Worm (Caenorhabditis elegans) whole organism, late embryonic: ENCODE measurements around the gene C18A11.3.

Experiments used
- C08G9.2 ChIP-seq: sonication (generic microtip); optimal IDR thresholded peaks from 2 replicates; lab custom pipeline; 2016; ENCODE audit warnings: mild to moderate bottlenecking, missing genetic modification characterization, moderate library complexity, missing compliant biosample characterization
- C38D4.7 ChIP-seq: fragments of 200-800 bp; sonication (Bioruptor generic); optimal IDR thresholded peaks from 2 replicates; lab custom pipeline; 2018; ENCODE audit warnings: mild to moderate bottlenecking, missing genetic modification characterization, moderate library complexity, missing compliant biosample characterization
- F13H6.1 ChIP-seq: sonication (generic microtip); optimal IDR thresholded peaks from 2 replicates; lab custom pipeline; 2016; ENCODE audit warnings: missing genetic modification characterization, missing compliant biosample characterization
- K09A11.1 ChIP-seq: sonication (generic microtip); optimal IDR thresholded peaks from 2 replicates; lab custom pipeline; 2017; ENCODE audit warnings: antibody characterized with exemption, mild to moderate bottlenecking, missing genetic modification characterization, missing compliant biosample characterization; ENCODE audit not compliant: insufficient read depth
- T23F11.4 ChIP-seq: fragments of 200-800 bp; sonication (Bioruptor generic); optimal IDR thresholded peaks from 2 replicates; lab custom pipeline; 2018; ENCODE audit warnings: mild to moderate bottlenecking, missing genetic modification characterization, missing compliant biosample characterization
- Y22D7AL.16 ChIP-seq: sonication (generic microtip); optimal IDR thresholded peaks from 2 replicates; lab custom pipeline; 2016; ENCODE audit warnings: missing genetic modification characterization, missing compliant biosample characterization
- ama-1 ChIP-seq: fragments of 150-350 bp; optimal IDR thresholded peaks from 2 replicates; lab custom pipeline; 2014
- ceh-14 ChIP-seq: sonication (generic microtip); optimal IDR thresholded peaks from 2 replicates; lab custom pipeline; 2016; ENCODE audit warnings: missing genotype, missing genetic modification characterization, missing compliant biosample characterization
- ceh-18 ChIP-seq: sonication (generic microtip); optimal IDR thresholded peaks from 2 replicates; lab custom pipeline; 2016; ENCODE audit warnings: missing genetic modification characterization, missing compliant biosample characterization
- ceh-2 ChIP-seq: sonication (generic microtip); optimal IDR thresholded peaks from 2 replicates; lab custom pipeline; 2016; ENCODE audit warnings: missing genotype, missing genetic modification characterization, missing compliant biosample characterization
- ceh-22 ChIP-seq: sonication (generic microtip); optimal IDR thresholded peaks from 2 replicates; lab custom pipeline; 2017; ENCODE audit warnings: missing biosample characterization, missing genetic modification characterization
- ceh-34 ChIP-seq: sonication (generic microtip); optimal IDR thresholded peaks from 2 replicates; lab custom pipeline; 2016; ENCODE audit warnings: mild to moderate bottlenecking, missing genetic modification characterization, missing compliant biosample characterization
- ceh-45 ChIP-seq: fragments of 200-800 bp; sonication (Bioruptor generic); IDR thresholded peaks from 2 replicates; pipeline ENCODE4 v1.3.6; 2022; ENCODE audit warnings: missing genetic modification reagents, missing genetic modification characterization, missing compliant biosample characterization
- ceh-6 ChIP-seq: fragments of 200-800 bp; sonication (Bioruptor generic); optimal IDR thresholded peaks from 2 replicates; lab custom pipeline; 2018; ENCODE audit warnings: mild to moderate bottlenecking, missing genetic modification characterization, missing compliant biosample characterization
- ceh-9 ChIP-seq: sonication (generic microtip); optimal IDR thresholded peaks from 2 replicates; lab custom pipeline; 2016; ENCODE audit warnings: mild to moderate bottlenecking, missing genetic modification characterization, inconsistent platforms, missing compliant biosample characterization
- che-1 ChIP-seq: sonication (generic microtip); optimal IDR thresholded peaks from 2 replicates; lab custom pipeline; 2016; ENCODE audit warnings: mild to moderate bottlenecking, missing genetic modification characterization, missing compliant biosample characterization
- elt-2 ChIP-seq: sonication (generic microtip); optimal IDR thresholded peaks from 2 replicates; lab custom pipeline; 2016; ENCODE audit warnings: missing genetic modification reagents, missing genetic modification characterization, missing compliant biosample characterization
- elt-4 ChIP-seq: sonication (generic microtip); optimal IDR thresholded peaks from 2 replicates; lab custom pipeline; 2016; ENCODE audit warnings: missing genetic modification characterization, missing compliant biosample characterization
- ets-4 ChIP-seq: sonication (generic microtip); optimal IDR thresholded peaks from 2 replicates; lab custom pipeline; 2016; ENCODE audit warnings: missing genetic modification characterization, missing compliant biosample characterization
- fkh-10 ChIP-seq: fragments of 150-350 bp; optimal IDR thresholded peaks from 2 replicates; lab custom pipeline; 2014; ENCODE audit warnings: missing biosample characterization, missing genetic modification reagents, missing genetic modification characterization
- gmeb-2 ChIP-seq: sonication (generic microtip); optimal IDR thresholded peaks from 2 replicates; lab custom pipeline; 2016; ENCODE audit warnings: missing genetic modification characterization, inconsistent platforms, missing compliant biosample characterization
- hlh-13 ChIP-seq: fragments of 200-800 bp; sonication (Bioruptor generic); optimal IDR thresholded peaks from 2 replicates; lab custom pipeline; 2018; ENCODE audit warnings: mild to moderate bottlenecking, missing genetic modification characterization, missing compliant biosample characterization
- hlh-15 ChIP-seq: sonication (generic microtip); optimal IDR thresholded peaks from 2 replicates; lab custom pipeline; 2016; ENCODE audit warnings: missing genetic modification characterization, missing compliant biosample characterization
- hlh-30 ChIP-seq: sonication (generic microtip); optimal IDR thresholded peaks from 2 replicates; lab custom pipeline; 2017; ENCODE audit warnings: antibody characterized with exemption, missing genetic modification characterization, missing compliant biosample characterization; ENCODE audit not compliant: insufficient read depth
- hlh-6 ChIP-seq: sonication (generic microtip); optimal IDR thresholded peaks from 2 replicates; lab custom pipeline; 2016; ENCODE audit warnings: missing genotype, missing genetic modification characterization, missing compliant biosample characterization
- hlh-8 ChIP-seq: sonication (generic microtip); optimal IDR thresholded peaks from 2 replicates; lab custom pipeline; 2016; ENCODE audit warnings: missing genotype, missing genetic modification characterization, missing compliant biosample characterization
- lim-6 ChIP-seq: sonication (generic microtip); optimal IDR thresholded peaks from 2 replicates; lab custom pipeline; 2016; ENCODE audit warnings: missing genetic modification characterization, missing compliant biosample characterization
- lin-11 ChIP-seq: fragments of 200-800 bp; sonication (Bioruptor generic); optimal IDR thresholded peaks from 2 replicates; lab custom pipeline; 2018; ENCODE audit warnings: mild to moderate bottlenecking, missing genetic modification characterization, missing compliant biosample characterization
- madf-2 ChIP-seq: sonication (generic microtip); optimal IDR thresholded peaks from 2 replicates; lab custom pipeline; 2017; ENCODE audit warnings: missing genetic modification characterization, missing compliant biosample characterization
- mec-3 ChIP-seq: sonication (generic microtip); optimal IDR thresholded peaks from 2 replicates; lab custom pipeline; 2016; ENCODE audit warnings: borderline replicate concordance, missing genetic modification characterization, missing compliant biosample characterization
- nfya-1 ChIP-seq: sonication (generic microtip); optimal IDR thresholded peaks from 2 replicates; lab custom pipeline; 2017; ENCODE audit warnings: missing genetic modification characterization, mild to moderate bottlenecking, missing compliant biosample characterization, antibody characterized with exemption, moderate library complexity
- nhr-11 ChIP-seq: fragments of 150-350 bp; optimal IDR thresholded peaks from 2 replicates; lab custom pipeline; 2014; ENCODE audit warnings: missing biosample characterization, missing genetic modification characterization
- pag-3 ChIP-seq: sonication (generic microtip); optimal IDR thresholded peaks from 2 replicates; lab custom pipeline; 2016; ENCODE audit warnings: missing compliant biosample characterization, missing genetic modification characterization, borderline replicate concordance
- sdc-2 ChIP-seq: sonication (generic microtip); optimal IDR thresholded peaks from 2 replicates; lab custom pipeline; 2016; ENCODE audit warnings: missing genotype, missing genetic modification characterization, missing compliant biosample characterization
- sox-2 ChIP-seq: fragments of 200-800 bp; sonication (Bioruptor generic); IDR thresholded peaks from 2 replicates; pipeline ENCODE4 v1.3.6; 2022; ENCODE audit warnings: missing genetic modification reagents, missing genetic modification characterization, missing compliant biosample characterization
- sox-4 ChIP-seq: sonication (generic microtip); optimal IDR thresholded peaks from 2 replicates; lab custom pipeline; 2017; ENCODE audit warnings: mild to moderate bottlenecking, missing genetic modification characterization, inconsistent platforms, missing compliant biosample characterization
- syd-9 ChIP-seq: sonication (generic microtip); optimal IDR thresholded peaks from 2 replicates; lab custom pipeline; 2016; ENCODE audit warnings: mild to moderate bottlenecking, missing genetic modification characterization, moderate library complexity, missing compliant biosample characterization
- unc-3 ChIP-seq, 2 experiments: fragments of 200-800 bp in 1 of 2; sonication (Bioruptor generic) in 1 of 2; sonication (generic microtip) in 1 of 2; conservative IDR thresholded peaks in 1 of 2; optimal IDR thresholded peaks in 1 of 2; 2 replicates each; pipeline versions ENCODE4 v1.3.6 to Lab custom; 2016 to 2022; ENCODE audit warnings: missing compliant biosample characterization in 2 of 2, missing genetic modification characterization in 2 of 2, missing genetic modification reagents in 1 of 2
- unc-42 ChIP-seq: sonication (generic microtip); optimal IDR thresholded peaks from 2 replicates; lab custom pipeline; 2016; ENCODE audit warnings: missing genotype, missing genetic modification characterization, missing compliant biosample characterization
- zip-5 ChIP-seq: sonication (generic microtip); optimal IDR thresholded peaks from 2 replicates; lab custom pipeline; 2016; ENCODE audit warnings: missing genetic modification characterization, missing compliant biosample characterization

The C18A11.3 gene

ce11 chrX:8089916-8090315, 29.0 kb downstream of the C18A11.3 start:
- TF ChIP-seq unc-42 (tag; lab: Kevin White, UChicago) (peak; percentile 68), ceh-22 (tag; lab: Kevin White, UChicago) (no peak), ceh-9 (tag; lab: Kevin White, UChicago) (no peak), che-1 (tag; lab: Kevin White, UChicago) (no peak)

ce11 chrX:8098813-8099360, 38.0 kb downstream of the C18A11.3 start, which contains the start of gene catp-5:
Gene catp-5 (minus strand): TSS chrX:8098863.
- TF ChIP-seq unc-3 (GFP tag; conservative IDR thresholded peaks at IDR 0.05; lab: Robert Waterston, UW) (no peak), unc-3 (tag; optimal IDR thresholded peaks at IDR 0.05; lab: Kevin White, UChicago) (no peak), ama-1 (lab: Kevin White, UChicago) (no peak), ceh-2 (tag; lab: Kevin White, UChicago) (no peak), mec-3 (no peak), sox-4 (tag; lab: Kevin White, UChicago) (no peak), nfya-1 (tag; lab: Kevin White, UChicago) (no peak), lin-11 (tag; lab: Kevin White, UChicago) (no peak), ets-4 (tag; lab: Kevin White, UChicago) (no peak), Y22D7AL.16 (tag; lab: Kevin White, UChicago) (no peak), hlh-30 (tag; lab: Kevin White, UChicago) (no peak), nhr-11 (tag; lab: Kevin White, UChicago) (no peak), unc-42 (tag; lab: Kevin White, UChicago) (no peak), syd-9 (tag; lab: Kevin White, UChicago) (no peak), hlh-13 (GFP tag; lab: Kevin White, UChicago) (no peak), sox-2 (no peak), ceh-6 (GFP tag; lab: Kevin White, UChicago) (no peak), gmeb-2 (tag; lab: Kevin White, UChicago) (no peak), fkh-10 (GFP tag; lab: Kevin White, UChicago) (no peak), hlh-8 (tag; lab: Kevin White, UChicago) (no peak), lim-6 (tag; lab: Kevin White, UChicago) (no peak)
- TF ChIP-seq, all 69 proteins: peak for 0

ce11 chrX:8103899-8104298, 43.0 kb downstream of the C18A11.3 start, which contains the start of gene K07E3.2:
Gene K07E3.2 (plus strand): TSS chrX:8104298.
- no peak for TF ChIP-seq C38D4.7 (GFP tag; lab: Kevin White, UChicago)
- no peak for TF ChIP-seq T23F11.4 (GFP tag; lab: Kevin White, UChicago)
- no peak for TF ChIP-seq mec-3
- peak; percentile 92 for TF ChIP-seq sdc-2 (tag; lab: Kevin White, UChicago)
- TF ChIP-seq, all 69 proteins: peak for 1

- TF ChIP-seq ceh-45: no peak
- TF ChIP-seq hlh-15: no peak
- no peak for TF ChIP-seq unc-3 (GFP tag; conservative IDR thresholded peaks at IDR 0.05; lab: Robert Waterston, UW)
- no peak for TF ChIP-seq unc-3 (tag; optimal IDR thresholded peaks at IDR 0.05; lab: Kevin White, UChicago)
- no peak for TF ChIP-seq nfya-1 (tag; lab: Kevin White, UChicago)
- no peak for TF ChIP-seq ceh-14
- no peak for TF ChIP-seq F13H6.1 (tag; lab: Kevin White, UChicago)
- TF ChIP-seq ceh-34: no peak
- TF ChIP-seq ceh-6 (GFP tag; lab: Kevin White, UChicago): no peak
- TF ChIP-seq elt-4 (tag; lab: Kevin White, UChicago): no peak
- TF ChIP-seq C08G9.2 (tag; lab: Kevin White, UChicago): no peak
- no peak for TF ChIP-seq sdc-2 (tag; lab: Kevin White, UChicago)
- TF ChIP-seq ceh-18 (tag; lab: Kevin White, UChicago): no peak
- no peak for TF ChIP-seq hlh-6 (tag; lab: Kevin White, UChicago)
- TF ChIP-seq K09A11.1: no peak
- no peak for TF ChIP-seq madf-2 (tag; lab: Kevin White, UChicago)
- no peak for TF ChIP-seq pag-3 (tag; lab: Kevin White, UChicago)
- TF ChIP-seq unc-42 (tag; lab: Kevin White, UChicago): no peak
- no peak for TF ChIP-seq elt-2
- TF ChIP-seq zip-5: no peak
Observed at ce11 chrX:8107921-8108320, 47.0 kb downstream of the C18A11.3 start, which contains the start of gene K07E3.9. Gene K07E3.9 (plus strand): TSS chrX:8108221.
